Worm (Caenorhabditis elegans) whole organism, L1 larva: ENCODE measurements around the gene C17G10.1.

Experiments
- ceh-88 ChIP-seq: fragments of 200-800 bp; sonication (Bioruptor generic); IDR thresholded peaks from 2 replicates; pipeline ENCODE4 v1.3.6; 2022; ENCODE audit warnings: missing genetic modification characterization, missing compliant biosample characterization
- jun-1 ChIP-seq: fragments of 150-350 bp; optimal IDR thresholded peaks from 2 replicates; lab custom pipeline; 2014; ENCODE audit warnings: missing biosample characterization, missing genetic modification reagents, missing genetic modification characterization
- lin-15B ChIP-seq: fragments of 150-350 bp; sonication (generic microtip); optimal IDR thresholded peaks from 3 replicates; lab custom pipeline; 2014; ENCODE audit warnings: missing biosample characterization, missing genetic modification characterization
- nhr-237 ChIP-seq: fragments of 150-350 bp; optimal IDR thresholded peaks from 2 replicates; lab custom pipeline; 2014; ENCODE audit warnings: missing biosample characterization, missing genetic modification characterization
- nhr-28 ChIP-seq: fragments of 150-350 bp; optimal IDR thresholded peaks from 2 replicates; lab custom pipeline; 2014; ENCODE audit warnings: missing biosample characterization, missing genetic modification characterization
- sup-37 ChIP-seq: fragments of 200-800 bp; sonication (Bioruptor generic); optimal IDR thresholded peaks from 2 replicates; lab custom pipeline; 2018; ENCODE audit warnings: mild to moderate bottlenecking, missing genetic modification characterization, missing compliant biosample characterization
- ztf-4 ChIP-seq: fragments of 150-350 bp; optimal IDR thresholded peaks from 2 replicates; lab custom pipeline; 2014; ENCODE audit warnings: missing biosample characterization, missing genetic modification characterization

DNA sequence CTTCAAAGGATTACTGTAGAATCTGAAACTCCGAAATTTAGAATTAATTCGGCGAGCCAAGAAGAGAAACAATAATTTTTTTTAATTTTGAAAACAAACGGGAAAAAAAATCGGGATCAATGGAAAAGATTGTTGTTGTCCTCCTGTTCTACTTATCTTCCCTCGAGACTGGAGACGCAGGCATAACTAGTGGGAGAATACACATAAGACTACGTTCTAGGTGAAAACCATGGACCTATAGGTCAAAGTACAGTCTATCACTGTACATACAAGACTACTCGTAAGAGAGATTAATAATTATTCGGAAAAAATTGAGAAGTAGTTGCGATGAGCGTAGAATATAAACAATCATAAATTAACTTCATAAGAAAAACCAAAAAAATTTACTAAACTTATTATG lies 23.0 kb downstream of the C17G10.1 start, which contains the start of gene dhs-6:
- TF ChIP-seq ceh-88 (GFP tag; lab: Robert Waterston, UW) = no peak
- no peak for TF ChIP-seq nhr-237 (tag; lab: Kevin White, UChicago)
- no peak for TF ChIP-seq ztf-4 (tag; lab: Kevin White, UChicago)
- TF ChIP-seq nhr-28 (tag; lab: Kevin White, UChicago) = no peak
- no peak for TF ChIP-seq jun-1 (tag; lab: Kevin White, UChicago)
- TF ChIP-seq sup-37 = no peak
- no peak for TF ChIP-seq lin-15B
